Worm (Caenorhabditis elegans): Measurements from ENCODE around the gene aexr-1.

ce11 chrX:6654139-6654538 is 19.1 kb upstream of the aexr-1 start:
- no peak for TF ChIP-seq pax-3 (tag; optimal IDR thresholded peaks at IDR 0.05)
- no peak for TF ChIP-seq jun-1 (tag; optimal IDR thresholded peaks at IDR 0.05)
- TF ChIP-seq ceh-82 (tag; optimal IDR thresholded peaks at IDR 0.05): no peak
- no peak for TF ChIP-seq nhr-84 (tag; optimal IDR thresholded peaks at IDR 0.05)
- no peak for TF ChIP-seq pag-3 (tag; optimal IDR thresholded peaks at IDR 0.05; ENCODE audit: borderline replicate concordance, insufficient read depth)
- no peak for TF ChIP-seq nhr-12 (tag; optimal IDR thresholded peaks at IDR 0.05)
- TF ChIP-seq fos-1 (tag; optimal IDR thresholded peaks at IDR 0.05): no peak
- TF ChIP-seq lir-3 (tag; optimal IDR thresholded peaks at IDR 0.05; ENCODE audit: poor library complexity): no peak
- TF ChIP-seq hlh-17 (GFP tag; optimal IDR thresholded peaks at IDR 0.05; ENCODE audit: borderline replicate concordance): no peak
- TF ChIP-seq unc-62 (GFP tag; optimal IDR thresholded peaks at IDR 0.05): no peak
